Worm (Caenorhabditis elegans) whole organism, young adult: Measurements from ENCODE around the gene srsx-12.

ENCODE experiments used
- F22D6.2 ChIP-seq: sonication (generic microtip); optimal IDR thresholded peaks from 2 replicates; lab custom pipeline; 2016; ENCODE audit warnings: mild to moderate bottlenecking, missing genetic modification characterization, missing compliant biosample characterization
- F23B12.7 ChIP-seq: sonication (generic microtip); optimal IDR thresholded peaks from 2 replicates; lab custom pipeline; 2017; ENCODE audit warnings: missing genetic modification characterization, mild to moderate bottlenecking, missing compliant biosample characterization, antibody characterized with exemption, moderate library complexity; ENCODE audit not compliant: insufficient read depth
- F33H1.4 ChIP-seq: fragments of 200-800 bp; sonication (Bioruptor generic); IDR thresholded peaks from 2 replicates; pipeline ENCODE4 v1.3.6; 2022; ENCODE audit warnings: missing genetic modification reagents, missing genetic modification characterization, missing compliant biosample characterization
- F39B2.1 ChIP-seq: fragments of 200-800 bp; sonication (Bioruptor generic); IDR thresholded peaks from 2 replicates; pipeline ENCODE4 v1.3.6; 2022; ENCODE audit warnings: missing genetic modification reagents, missing genetic modification characterization, missing compliant biosample characterization
- F49E8.2 ChIP-seq: sonication (generic microtip); optimal IDR thresholded peaks from 3 replicates; lab custom pipeline; 2017; ENCODE audit warnings: missing genetic modification characterization, mild to moderate bottlenecking, missing compliant biosample characterization, antibody characterized with exemption, moderate library complexity; ENCODE audit not compliant: insufficient read depth
- F55B11.4 ChIP-seq: sonication (generic microtip); optimal IDR thresholded peaks from 2 replicates; lab custom pipeline; 2016; ENCODE audit warnings: missing compliant biosample characterization, missing genetic modification characterization, borderline replicate concordance; ENCODE audit not compliant: insufficient read depth
- T07F8.4 ChIP-seq: sonication (generic microtip); optimal IDR thresholded peaks from 2 replicates; lab custom pipeline; 2016; ENCODE audit warnings: mild to moderate bottlenecking, missing genetic modification characterization, moderate library complexity, missing compliant biosample characterization
- T26A5.8 ChIP-seq: sonication (generic microtip); optimal IDR thresholded peaks from 2 replicates; lab custom pipeline; 2016; ENCODE audit warnings: missing genetic modification characterization, missing compliant biosample characterization
- Y56A3A.18 ChIP-seq: fragments of 200-800 bp; sonication (Bioruptor generic); IDR thresholded peaks from 2 replicates; pipeline ENCODE4 v1.3.6; 2022; ENCODE audit warnings: missing genetic modification reagents, missing genetic modification characterization, missing compliant biosample characterization
- Y67H2A.10 ChIP-seq: fragments of 200-800 bp; sonication (Bioruptor generic); conservative IDR thresholded peaks from 2 replicates; pipeline ENCODE4 v1.3.6; 2022; ENCODE audit warnings: missing genetic modification reagents, missing genetic modification characterization, missing compliant biosample characterization
- akir-1 ChIP-seq: fragments of 200-800 bp; sonication (Bioruptor generic); optimal IDR thresholded peaks from 2 replicates; lab custom pipeline; 2018; ENCODE audit warnings: mild to moderate bottlenecking, missing genetic modification characterization, moderate library complexity, missing compliant biosample characterization
- athp-1 ChIP-seq: sonication (generic microtip); optimal IDR thresholded peaks from 2 replicates; lab custom pipeline; 2017; ENCODE audit warnings: mild to moderate bottlenecking, missing genetic modification characterization, missing compliant biosample characterization
- attf-3 ChIP-seq: fragments of 200-800 bp; sonication (Bioruptor generic); conservative IDR thresholded peaks from 2 replicates; pipeline ENCODE4 v1.3.6; 2022; ENCODE audit warnings: missing genetic modification reagents, missing genetic modification characterization, missing compliant biosample characterization
- bed-1 ChIP-seq: fragments of 200-800 bp; sonication (Bioruptor generic); IDR thresholded peaks from 2 replicates; pipeline ENCODE4 v1.3.6; 2022; ENCODE audit warnings: missing genetic modification reagents, missing genetic modification characterization, missing compliant biosample characterization
- ccch-3 ChIP-seq: fragments of 200-800 bp; sonication (Bioruptor generic); optimal IDR thresholded peaks from 2 replicates; lab custom pipeline; 2018; ENCODE audit warnings: mild to moderate bottlenecking, missing genetic modification characterization, missing compliant biosample characterization
- ceh-27 ChIP-seq: fragments of 200-800 bp; sonication (Bioruptor generic); optimal IDR thresholded peaks from 2 replicates; lab custom pipeline; 2018; ENCODE audit warnings: mild to moderate bottlenecking, missing genetic modification characterization, moderate library complexity, missing compliant biosample characterization
- ceh-79 ChIP-seq: sonication (generic microtip); optimal IDR thresholded peaks from 2 replicates; lab custom pipeline; 2017; ENCODE audit warnings: mild to moderate bottlenecking, missing genetic modification characterization, missing compliant biosample characterization
- gei-17 ChIP-seq: fragments of 200-800 bp; sonication (Bioruptor generic); optimal IDR thresholded peaks from 2 replicates; lab custom pipeline; 2018; ENCODE audit warnings: mild to moderate bottlenecking, missing genetic modification characterization, missing compliant biosample characterization
- hlh-26 ChIP-seq: fragments of 200-800 bp; sonication (Bioruptor generic); conservative IDR thresholded peaks from 2 replicates; pipeline ENCODE4 v1.3.6; 2022; ENCODE audit warnings: missing genetic modification reagents, missing genetic modification characterization, missing compliant biosample characterization
- hmg-1.2 ChIP-seq: fragments of 200-800 bp; sonication (Bioruptor generic); IDR thresholded peaks from 2 replicates; pipeline ENCODE4 v1.3.6; 2022; ENCODE audit warnings: missing genetic modification reagents, missing genetic modification characterization, missing compliant biosample characterization
- hmg-20 ChIP-seq: fragments of 200-800 bp; sonication (Bioruptor generic); IDR thresholded peaks from 2 replicates; pipeline ENCODE4 v1.3.6; 2022; ENCODE audit warnings: missing genetic modification reagents, missing genetic modification characterization, missing compliant biosample characterization
- hrde-1 ChIP-seq: sonication (generic microtip); optimal IDR thresholded peaks from 2 replicates; lab custom pipeline; 2016; ENCODE audit warnings: missing genetic modification characterization, mild to moderate bottlenecking, missing compliant biosample characterization, moderate library complexity, missing genotype, missing genetic modification reagents, borderline replicate concordance
- lin-35 ChIP-seq, 3 experiments: fragments of 150-350 bp in 2 of 3; sonication (generic microtip) in 1 of 3; optimal IDR thresholded peaks; 2 replicates each; lab custom pipeline; 2014 to 2018; ENCODE audit warnings: missing biosample characterization in 3 of 3, missing genetic modification characterization in 3 of 3, missing genetic modification reagents in 3 of 3
- lin-54 ChIP-seq: fragments of 200-800 bp; sonication (Bioruptor generic); optimal IDR thresholded peaks from 2 replicates; lab custom pipeline; 2018; ENCODE audit warnings: mild to moderate bottlenecking, missing genetic modification characterization, missing compliant biosample characterization
- lsl-1 ChIP-seq: fragments of 200-800 bp; sonication (Bioruptor generic); optimal IDR thresholded peaks from 2 replicates; lab custom pipeline; 2018; ENCODE audit warnings: mild to moderate bottlenecking, missing genetic modification characterization, moderate library complexity, missing compliant biosample characterization
- madf-10 ChIP-seq: sonication (generic microtip); optimal IDR thresholded peaks from 2 replicates; lab custom pipeline; 2016; ENCODE audit warnings: mild to moderate bottlenecking, missing genetic modification characterization, missing compliant biosample characterization
- nfya-2 ChIP-seq: fragments of 200-800 bp; sonication (Bioruptor generic); IDR thresholded peaks from 2 replicates; pipeline ENCODE4 v1.3.6; 2022; ENCODE audit warnings: missing genetic modification reagents, missing genetic modification characterization, missing compliant biosample characterization
- nfyb-1 ChIP-seq: fragments of 200-800 bp; sonication (Bioruptor generic); IDR thresholded peaks from 2 replicates; pipeline ENCODE4 v1.3.6; 2022; ENCODE audit warnings: missing genetic modification reagents, missing genetic modification characterization, missing compliant biosample characterization
- nhr-90 ChIP-seq: sonication (generic microtip); optimal IDR thresholded peaks from 2 replicates; lab custom pipeline; 2016; ENCODE audit warnings: missing genotype, mild to moderate bottlenecking, missing genetic modification characterization, missing compliant biosample characterization
- pbrm-1 ChIP-seq: fragments of 200-800 bp; sonication (Bioruptor generic); IDR thresholded peaks from 2 replicates; pipeline ENCODE4 v1.3.6; 2022; ENCODE audit warnings: missing genetic modification reagents, missing genetic modification characterization, missing compliant biosample characterization
- pha-4 ChIP-seq: fragments of 150-350 bp; sonication (generic microtip); optimal IDR thresholded peaks from 2 replicates; lab custom pipeline; 2014; ENCODE audit warnings: missing biosample characterization, missing genetic modification reagents, missing genetic modification characterization
- rec-8 ChIP-seq, 2 experiments: sonication (generic microtip); optimal IDR thresholded peaks; 2 replicates each; lab custom pipeline; 2016; ENCODE audit warnings: mild to moderate bottlenecking in 2 of 2, missing genetic modification characterization in 2 of 2, missing genetic modification reagents in 2 of 2, missing genotype in 2 of 2, missing biosample characterization in 1 of 2, missing compliant biosample characterization in 1 of 2, moderate library complexity in 1 of 2
- sdz-38 ChIP-seq: sonication (generic microtip); optimal IDR thresholded peaks from 2 replicates; lab custom pipeline; 2016; ENCODE audit warnings: missing genotype, missing genetic modification characterization, missing compliant biosample characterization
- snpc-1.3 ChIP-seq: sonication (generic microtip); optimal IDR thresholded peaks from 2 replicates; lab custom pipeline; 2017; ENCODE audit warnings: missing genetic modification characterization, mild to moderate bottlenecking, missing compliant biosample characterization, antibody characterized with exemption, moderate library complexity, missing genotype, missing genetic modification reagents; ENCODE audit not compliant: insufficient read depth
- somi-1 ChIP-seq: fragments of 200-800 bp; sonication (Bioruptor generic); optimal IDR thresholded peaks from 2 replicates; lab custom pipeline; 2018; ENCODE audit warnings: mild to moderate bottlenecking, missing genetic modification characterization, missing compliant biosample characterization
- tbp1 ChIP-seq: fragments of 200-800 bp; sonication (Bioruptor generic); optimal IDR thresholded peaks from 2 replicates; lab custom pipeline; 2018; ENCODE audit warnings: mild to moderate bottlenecking, missing genetic modification characterization, missing compliant biosample characterization
- unc-62 ChIP-seq: fragments of 150-350 bp; optimal IDR thresholded peaks from 2 replicates; lab custom pipeline; 2014; ENCODE audit warnings: missing biosample characterization, missing genetic modification reagents, missing genetic modification characterization
- zim-3 ChIP-seq: sonication (generic microtip); optimal IDR thresholded peaks from 2 replicates; lab custom pipeline; 2017; ENCODE audit warnings: mild to moderate bottlenecking, missing genetic modification characterization, moderate library complexity, missing compliant biosample characterization
- ztf-25 ChIP-seq: fragments of 200-800 bp; sonication (Bioruptor generic); IDR thresholded peaks from 2 replicates; pipeline ENCODE4 v1.3.6; 2022; ENCODE audit warnings: missing genetic modification reagents, missing genetic modification characterization, missing compliant biosample characterization
- ztf-26 ChIP-seq: sonication (generic microtip); optimal IDR thresholded peaks from 2 replicates; lab custom pipeline; 2017; ENCODE audit warnings: missing genetic modification characterization, missing compliant biosample characterization
- ztf-28 ChIP-seq: fragments of 200-800 bp; sonication (Bioruptor generic); IDR thresholded peaks from 2 replicates; pipeline ENCODE4 v1.3.6; 2022; ENCODE audit warnings: missing genetic modification reagents, missing genetic modification characterization, missing compliant biosample characterization
- ztf-3 ChIP-seq: fragments of 200-800 bp; sonication (Bioruptor generic); optimal IDR thresholded peaks from 2 replicates; lab custom pipeline; 2018; ENCODE audit warnings: mild to moderate bottlenecking, missing genetic modification characterization, missing compliant biosample characterization
- ztf-6 ChIP-seq: fragments of 200-800 bp; sonication (Bioruptor generic); IDR thresholded peaks from 2 replicates; pipeline ENCODE4 v1.3.6; 2022; ENCODE audit warnings: missing genetic modification reagents, missing genetic modification characterization, missing compliant biosample characterization

The srsx-12 gene

ce11 chrV:4944219-4944618, 36.6 kb downstream of the srsx-12 start, which contains the start of gene str-211:
Gene str-211 (minus strand): TSS chrV:4944319.
- TF ChIP-seq F55B11.4 (tag; lab: Kevin White, UChicago) (no peak), Y67H2A.10 (GFP tag; lab: Robert Waterston, UW) (no peak), gei-17 (no peak), sdz-38 (tag; lab: Kevin White, UChicago) (no peak), somi-1 (GFP tag; lab: Kevin White, UChicago) (no peak), hmg-1.2 (GFP tag; lab: Robert Waterston, UW) (no peak), nhr-90 (no peak), ceh-27 (GFP tag; lab: Kevin White, UChicago) (no peak), ceh-79 (tag; lab: Kevin White, UChicago) (no peak), F33H1.4 (no peak), pha-4 (tag; lab: Kevin White, UChicago) (no peak), athp-1 (tag; lab: Kevin White, UChicago) (no peak), unc-62 (no peak), madf-10 (tag; lab: Kevin White, UChicago) (no peak)

DNA sequence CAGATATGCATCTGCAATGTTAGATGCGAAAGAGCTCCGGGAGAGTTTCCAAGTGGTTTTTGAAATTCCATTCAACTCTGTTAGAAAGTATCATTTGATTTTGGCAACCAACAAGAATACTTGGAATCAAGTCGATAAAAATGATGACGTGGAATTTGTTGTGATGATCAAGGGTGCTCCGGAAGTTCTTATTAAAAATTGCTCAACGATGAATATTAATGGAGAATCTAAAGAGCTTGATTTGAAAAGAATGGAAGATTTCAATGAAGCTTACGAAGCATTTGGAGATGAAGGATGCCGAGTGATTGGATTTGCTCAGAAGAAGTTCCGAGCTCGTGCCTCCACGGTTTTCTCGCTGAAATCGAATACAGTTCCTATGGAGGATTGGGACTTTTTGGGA, 43.4 kb downstream of the srsx-12 start:
- TF ChIP-seq F22D6.2 (no peak), nfyb-1 (GFP tag; lab: Robert Waterston, UW) (no peak), athp-1 (tag; lab: Kevin White, UChicago) (no peak), T07F8.4 (no peak), nfya-2 (GFP tag; lab: Robert Waterston, UW) (no peak), ztf-26 (tag; lab: Kevin White, UChicago) (no peak), lin-54 (GFP tag; lab: Kevin White, UChicago) (no peak)

ce11 chrV:4935096-4935495, 45.7 kb downstream of the srsx-12 start:
- TF ChIP-seq gei-17: no peak
- TF ChIP-seq zim-3 (tag; lab: Kevin White, UChicago): no peak
- no peak for TF ChIP-seq akir-1 (GFP tag; lab: Kevin White, UChicago)

ce11 chrV:4934406-4934805, 46.4 kb downstream of the srsx-12 start, which contains the start of gene catp-2:
Gene catp-2 (plus strand): TSS chrV:4934706.
- TF ChIP-seq ccch-3: no peak
- no peak for TF ChIP-seq rec-8 (tag; optimal IDR thresholded peaks at IDR 0.05; lab: Kevin White, UChicago)
- no peak for TF ChIP-seq hmg-20 (GFP tag; lab: Robert Waterston, UW)
- TF ChIP-seq ceh-27 (GFP tag; lab: Kevin White, UChicago): no peak
- no peak for TF ChIP-seq ztf-26 (tag; lab: Kevin White, UChicago)
- no peak for TF ChIP-seq ztf-6
- no peak for TF ChIP-seq Y56A3A.18 (GFP tag; lab: Robert Waterston, UW)
- TF ChIP-seq T26A5.8 (tag; lab: Kevin White, UChicago): no peak
- no peak for TF ChIP-seq akir-1 (GFP tag; lab: Kevin White, UChicago)
- TF ChIP-seq attf-3 (GFP tag; lab: Robert Waterston, UW): no peak

DNA sequence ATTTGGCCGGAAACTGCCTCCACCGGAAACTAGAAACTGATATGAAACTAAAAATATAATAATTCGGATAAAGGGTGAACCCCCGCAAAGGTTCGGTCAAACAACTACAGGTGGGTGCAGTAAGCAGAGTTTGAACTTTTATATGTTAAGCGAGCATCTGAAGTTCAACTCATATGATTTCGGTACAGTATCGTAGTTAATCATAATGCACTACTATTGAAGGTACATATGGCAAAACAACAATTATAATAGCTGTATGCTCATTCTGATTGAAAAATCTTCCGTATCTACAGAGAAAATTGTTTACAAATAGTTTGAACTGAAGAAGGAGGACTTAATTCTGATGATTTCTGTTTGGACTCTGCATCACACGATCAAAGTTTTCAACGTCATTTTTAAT, 47.5 kb downstream of the srsx-12 start:
- TF ChIP-seq ztf-28 (GFP tag; lab: Robert Waterston, UW) (no peak), hlh-26 (GFP tag; lab: Robert Waterston, UW) (no peak), lin-35 (GFP tag; optimal IDR thresholded peaks at IDR 0.05; lab: Kevin White, UChicago) (no peak), hrde-1 (tag; lab: Kevin White, UChicago) (no peak), F49E8.2 (tag; lab: Kevin White, UChicago) (no peak), F39B2.1 (GFP tag; lab: Robert Waterston, UW) (no peak), bed-1 (GFP tag; lab: Robert Waterston, UW) (no peak), snpc-1.3 (tag; lab: Kevin White, UChicago) (no peak), lsl-1 (GFP tag; lab: Kevin White, UChicago) (no peak), tbp1 (GFP tag; lab: Kevin White, UChicago) (no peak), ztf-3 (no peak), pbrm-1 (GFP tag; lab: Robert Waterston, UW) (no peak), F23B12.7 (tag; lab: Kevin White, UChicago) (no peak), ztf-25 (GFP tag; lab: Robert Waterston, UW) (no peak)
